Worm (Caenorhabditis elegans) whole organism, late embryonic: ENCODE results near the gene W04B5.8.

Source experiments
- nhr-11 ChIP-seq: fragments of 150-350 bp; optimal IDR thresholded peaks from 2 replicates; lab custom pipeline; 2014; ENCODE audit warnings: missing biosample characterization, missing genetic modification characterization
- ref-2 ChIP-seq: sonication (generic microtip); optimal IDR thresholded peaks from 2 replicates; lab custom pipeline; 2016; ENCODE audit warnings: missing genetic modification characterization, missing compliant biosample characterization

DNA sequence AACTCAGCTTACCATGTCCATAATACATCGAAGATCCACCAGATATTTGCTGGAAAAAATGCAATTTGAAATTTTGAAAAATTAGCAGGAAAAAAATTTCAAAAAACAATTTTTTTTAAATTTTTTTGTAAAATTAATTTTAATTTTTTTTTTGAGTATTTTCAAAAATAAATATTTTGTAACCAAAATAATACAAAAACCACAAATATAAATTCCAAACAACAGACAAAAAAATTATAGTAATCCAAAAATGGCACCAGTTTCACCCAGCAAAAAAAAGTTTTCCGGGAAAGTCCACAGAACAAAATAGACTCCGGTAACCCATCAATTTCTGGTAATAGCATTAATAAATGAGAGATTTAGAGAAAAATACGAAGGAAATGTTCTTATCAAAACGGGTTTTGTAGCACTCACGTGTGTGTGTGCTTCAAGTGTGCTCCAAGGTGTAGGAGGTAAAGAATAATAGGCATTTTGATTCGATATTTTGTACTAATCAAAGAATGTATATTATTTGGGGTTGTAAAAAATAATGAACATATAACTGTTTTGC, 28.7 kb downstream of the W04B5.8 start, which contains the start of gene nhr-121:
- TF ChIP-seq ref-2 (tag; lab: Kevin White, UChicago) (no peak), nhr-11 (tag; lab: Kevin White, UChicago) (no peak)
